Fruit fly (Drosophila melanogaster) whole organism, wandering third instar larva: ENCODE data around the gene CG9395.

Experiments
- Abd-B ChIP-seq: fragments of >200 bp; optimal IDR thresholded peaks from 2 replicates; lab custom pipeline; 2017; ENCODE audit warnings: missing biosample characterization, missing genetic modification characterization
- CG32264 ChIP-seq: fragments of 200-800 bp; sonication (Bioruptor generic); optimal IDR thresholded peaks from 2 replicates; lab custom pipeline; 2016; ENCODE audit warnings: missing biosample characterization, missing genetic modification characterization
- CG9705 ChIP-seq: fragments of 200-800 bp; sonication (Bioruptor generic); optimal IDR thresholded peaks from 2 replicates; lab custom pipeline; 2018; ENCODE audit warnings: missing biosample characterization, mild to moderate bottlenecking, missing genetic modification characterization
- CrebA ChIP-seq: fragments of 200-800 bp; sonication (Bioruptor generic); optimal IDR thresholded peaks from 2 replicates; lab custom pipeline; 2016; ENCODE audit warnings: missing biosample characterization, mild to moderate bottlenecking, missing genetic modification characterization, borderline replicate concordance
- Dfd ChIP-seq: fragments of >200 bp; optimal IDR thresholded peaks from 2 replicates; lab custom pipeline; 2017; ENCODE audit warnings: missing biosample characterization, missing genetic modification characterization
- Dif ChIP-seq: fragments of 200-275, 200-300 bp; sonication (Bioruptor generic); optimal IDR thresholded peaks from 2 replicates; lab custom pipeline; 2018; ENCODE audit warnings: missing biosample characterization, missing genetic modification characterization; ENCODE audit not compliant: partially characterized antibody
- GATAd ChIP-seq: sonication (Bioruptor generic); optimal IDR thresholded peaks from 2 replicates; lab custom pipeline; 2016; ENCODE audit warnings: missing biosample characterization, missing genetic modification characterization
- HLH106 ChIP-seq: fragments of 200-800 bp; optimal IDR thresholded peaks from 3 replicates; lab custom pipeline; 2019; ENCODE audit warnings: missing biosample characterization, mild to moderate bottlenecking, missing genetic modification characterization, moderate library complexity
- Hnf4 ChIP-seq: fragments of 200-800 bp; sonication (Bioruptor generic); optimal IDR thresholded peaks from 2 replicates; lab custom pipeline; 2016; ENCODE audit warnings: missing biosample characterization, mild to moderate bottlenecking, missing genetic modification characterization
- Hr78 ChIP-seq: fragments of >200 bp; optimal IDR thresholded peaks from 2 replicates; lab custom pipeline; 2017; ENCODE audit warnings: missing biosample characterization, missing genetic modification characterization
- Hr83 ChIP-seq: fragments of 200-300 bp; sonication (Bioruptor generic); optimal IDR thresholded peaks from 2 replicates; lab custom pipeline; 2016; ENCODE audit warnings: missing biosample characterization, mild to moderate bottlenecking, missing genetic modification characterization, moderate library complexity; ENCODE audit not compliant: poor library complexity, severe bottlenecking
- Jra ChIP-seq: sonication (Bioruptor generic); optimal IDR thresholded peaks from 2 replicates; lab custom pipeline; 2016; ENCODE audit warnings: missing biosample characterization, missing genetic modification characterization
- Mio ChIP-seq: sonication (Bioruptor generic); optimal IDR thresholded peaks from 2 replicates; lab custom pipeline; 2016; ENCODE audit warnings: missing biosample characterization, missing genetic modification characterization
- Myc ChIP-seq: fragments of >200 bp; optimal IDR thresholded peaks from 2 replicates; lab custom pipeline; 2017
- N ChIP-seq: fragments of >200 bp; optimal IDR thresholded peaks from 2 replicates; lab custom pipeline; 2018; ENCODE audit warnings: missing biosample characterization, missing external identifiers, missing genetic modification characterization
- OdsH ChIP-seq: fragments of 200-800 bp; sonication (Bioruptor generic); optimal IDR thresholded peaks from 2 replicates; lab custom pipeline; 2016; ENCODE audit warnings: missing biosample characterization, mild to moderate bottlenecking, missing genetic modification characterization
- Rel ChIP-seq, 2 experiments: fragments of 200-800 bp; sonication (Bioruptor generic) in 1 of 2; optimal IDR thresholded peaks; 2 replicates in 1 of 2; 3 replicates in 1 of 2; lab custom pipeline; 2016 to 2019; ENCODE audit warnings: mild to moderate bottlenecking in 2 of 2, missing biosample characterization in 2 of 2, missing genetic modification characterization in 2 of 2, moderate library complexity in 1 of 2
- Sp1 ChIP-seq: fragments of 200-800 bp; sonication (Bioruptor generic); optimal IDR thresholded peaks from 3 replicates; lab custom pipeline; 2019; ENCODE audit warnings: missing biosample characterization, mild to moderate bottlenecking, missing genetic modification characterization, moderate library complexity
- Vsx2 ChIP-seq: fragments of 200-300, 225-300 bp; sonication (Bioruptor generic); optimal IDR thresholded peaks from 2 replicates; lab custom pipeline; 2018; ENCODE audit warnings: missing biosample characterization, missing genetic modification characterization; ENCODE audit not compliant: partially characterized antibody
- br ChIP-seq: fragments of 200-800 bp; sonication (Bioruptor generic); optimal IDR thresholded peaks from 2 replicates; lab custom pipeline; 2016; ENCODE audit warnings: missing biosample characterization, missing genetic modification characterization
- brk ChIP-seq: fragments of 200-800 bp; sonication (Bioruptor generic); optimal IDR thresholded peaks from 2 replicates; lab custom pipeline; 2016; ENCODE audit warnings: missing biosample characterization, mild to moderate bottlenecking, missing genetic modification characterization
- dl ChIP-seq, 2 experiments: fragments of 175-275, 200-275 bp in 1 of 2; fragments of 200-275 bp in 1 of 2; sonication (Bioruptor generic); optimal IDR thresholded peaks; lab custom pipeline; 2018; ENCODE audit warnings: mild to moderate bottlenecking in 2 of 2, missing biosample characterization in 2 of 2, missing genetic modification characterization in 2 of 2, moderate library complexity in 2 of 2; ENCODE audit not compliant: partially characterized antibody in 2 of 2, insufficient read depth in 1 of 2
- dmrt93B ChIP-seq: fragments of 200-800 bp; sonication (Bioruptor generic); optimal IDR thresholded peaks from 2 replicates; lab custom pipeline; 2018; ENCODE audit warnings: missing biosample characterization, mild to moderate bottlenecking, missing genetic modification characterization
- dsf ChIP-seq: sonication (Bioruptor generic); optimal IDR thresholded peaks from 2 replicates; lab custom pipeline; 2016; ENCODE audit warnings: missing biosample characterization, missing genetic modification characterization, borderline replicate concordance
- ey ChIP-seq: fragments of 200-800 bp; sonication (Bioruptor generic); optimal IDR thresholded peaks from 2 replicates; lab custom pipeline; 2016; ENCODE audit warnings: missing biosample characterization, missing genetic modification characterization
- foxo ChIP-seq, 2 experiments: fragments of 200-800 bp; sonication (Bioruptor generic); optimal IDR thresholded peaks; 2 replicates in 1 of 2; 3 replicates in 1 of 2; lab custom pipeline; 2016 to 2017; ENCODE audit warnings: missing biosample characterization in 2 of 2, missing genetic modification characterization in 2 of 2
- fru ChIP-seq: fragments of 200-800 bp; sonication (Bioruptor generic); optimal IDR thresholded peaks from 3 replicates; lab custom pipeline; 2016; ENCODE audit warnings: missing biosample characterization, mild to moderate bottlenecking, missing genetic modification characterization
- h ChIP-seq: fragments of 200-800 bp; sonication (Bioruptor generic); optimal IDR thresholded peaks from 3 replicates; lab custom pipeline; 2016; ENCODE audit warnings: missing biosample characterization, mild to moderate bottlenecking, missing genetic modification characterization
- jim ChIP-seq: fragments of 175-275, 200-325 bp; sonication (Bioruptor generic); optimal IDR thresholded peaks from 2 replicates; lab custom pipeline; 2016; ENCODE audit warnings: missing biosample characterization, mild to moderate bottlenecking, missing genetic modification characterization
- lola ChIP-seq: fragments of >200 bp; optimal IDR thresholded peaks from 2 replicates; lab custom pipeline; 2017; ENCODE audit warnings: missing biosample characterization, missing genetic modification characterization
- pan ChIP-seq: fragments of >200 bp; optimal IDR thresholded peaks from 2 replicates; lab custom pipeline; 2017
- psq ChIP-seq: fragments of 200-800 bp; sonication (Bioruptor generic); optimal IDR thresholded peaks from 3 replicates; lab custom pipeline; 2017; ENCODE audit warnings: missing biosample characterization, mild to moderate bottlenecking, missing genetic modification characterization, moderate library complexity
- rgr ChIP-seq: fragments of 200-800 bp; sonication (Bioruptor generic); optimal IDR thresholded peaks from 3 replicates; lab custom pipeline; 2016; ENCODE audit warnings: missing biosample characterization, mild to moderate bottlenecking, missing genetic modification characterization
- sage ChIP-seq: fragments of 200-800 bp; sonication (Bioruptor generic); optimal IDR thresholded peaks from 2 replicates; lab custom pipeline; 2016; ENCODE audit warnings: missing biosample characterization, mild to moderate bottlenecking, missing genetic modification characterization
- sv ChIP-seq: fragments of 200-800 bp; sonication (Bioruptor generic); optimal IDR thresholded peaks from 3 replicates; lab custom pipeline; 2016; ENCODE audit warnings: missing biosample characterization, missing genetic modification characterization
- tai ChIP-seq: sonication (Bioruptor generic); optimal IDR thresholded peaks from 2 replicates; lab custom pipeline; 2016; ENCODE audit warnings: missing biosample characterization, missing genetic modification characterization
- usp ChIP-seq: fragments of >200 bp; optimal IDR thresholded peaks from 2 replicates; lab custom pipeline; 2017; ENCODE audit warnings: missing biosample characterization, missing genetic modification characterization
- woc ChIP-seq: sonication (Bioruptor generic); optimal IDR thresholded peaks from 2 replicates; lab custom pipeline; 2016; ENCODE audit warnings: missing biosample characterization, mild to moderate bottlenecking, missing genetic modification characterization

Gene CG9395

dm6 chr2L:13378488-13378964 is 23.7 kb upstream of the CG9395 start, which contains the start of the genes CG9302 and beta'COP:
Gene CG9302, minus strand, starts transcription at chr2L:13378538.
Gene beta'COP, plus strand, starts transcription at chr2L:13378902.
- TF ChIP-seq brk (no peak), Mio (no peak), Sp1 (GFP tag; lab: Kevin White, UChicago) (peak; percentile 77), Dif (GFP tag; lab: Kevin White, UChicago) (no peak), HLH106 (tag; lab: Kevin White, UChicago) (peak; percentile 86), fru (GFP tag; lab: Kevin White, UChicago) (no peak), Jra (no peak), psq (peak; percentile 61), Abd-B (GFP tag; lab: Kevin White, UChicago) (no peak), ey (peak; percentile 35), Vsx2 (GFP tag; lab: Kevin White, UChicago) (no peak), CG9705 (peak; percentile 66), OdsH (peak; percentile 63), sv (GFP tag; lab: Kevin White, UChicago) (peak; percentile 53), Hr83 (GFP tag; lab: Kevin White, UChicago) (no peak), Hnf4 (GFP tag; lab: Kevin White, UChicago) (no peak), h (GFP tag; lab: Kevin White, UChicago) (no peak), br (GFP tag; lab: Kevin White, UChicago) (no peak), sage (GFP tag; lab: Kevin White, UChicago) (no peak), Rel (GFP tag; optimal IDR thresholded peaks at IDR 0.05; lab: Kevin White, UChicago) (no peak), Rel (tag; optimal IDR thresholded peaks at IDR 0.05; lab: Kevin White, UChicago) (peak; percentile 25), CrebA (GFP tag; lab: Kevin White, UChicago) (no peak), dl (GFP tag; optimal IDR thresholded peaks at IDR 0.05; lab: Kevin White, UChicago; ENCODE audit: insufficient read depth in 1 of 2, partially characterized antibody in 2 of 2) (no peak), woc (GFP tag; lab: Kevin White, UChicago) (peak; percentile 83), pan (no peak), tai (GFP tag; lab: Kevin White, UChicago) (no peak), dsf (GFP tag; lab: Kevin White, UChicago) (no peak), Dfd (GFP tag; lab: Kevin White, UChicago) (no peak), N (GFP tag; lab: Kevin White, UChicago) (no peak), foxo (GFP tag; optimal IDR thresholded peaks at IDR 0.05; lab: Kevin White, UChicago) (peak in 1 of 2 experiments; percentile 80), Myc (peak; percentile 97), CG32264 (no peak), Hr78 (GFP tag; lab: Kevin White, UChicago) (no peak), lola (no peak), GATAd (peak; percentile 12), usp (GFP tag; lab: Kevin White, UChicago) (no peak), jim (GFP tag; lab: Kevin White, UChicago) (no peak), rgr (GFP tag; lab: Kevin White, UChicago) (no peak), dmrt93B (no peak)

dm6 chr2L:13376086-13376485 is 21.2 kb upstream of the CG9395 start:
- TF ChIP-seq GATAd (no peak), Mio (no peak), CrebA (GFP tag; lab: Kevin White, UChicago) (no peak), h (GFP tag; lab: Kevin White, UChicago) (no peak), Myc (no peak), HLH106 (tag; lab: Kevin White, UChicago) (no peak), Jra (no peak), dmrt93B (no peak), Abd-B (GFP tag; lab: Kevin White, UChicago) (no peak), Dif (GFP tag; lab: Kevin White, UChicago) (no peak), OdsH (no peak), CG9705 (no peak), Hnf4 (GFP tag; lab: Kevin White, UChicago) (no peak), lola (no peak)
- TF ChIP-seq, all 38 proteins: peak for 0
